Worm (Caenorhabditis elegans): ENCODE measurements around the gene Y46E12A.2.
A peak's percentile ranks its signal among the peaks of the same experiment; 100 is the strongest.

Gene Y46E12A.2

DNA sequence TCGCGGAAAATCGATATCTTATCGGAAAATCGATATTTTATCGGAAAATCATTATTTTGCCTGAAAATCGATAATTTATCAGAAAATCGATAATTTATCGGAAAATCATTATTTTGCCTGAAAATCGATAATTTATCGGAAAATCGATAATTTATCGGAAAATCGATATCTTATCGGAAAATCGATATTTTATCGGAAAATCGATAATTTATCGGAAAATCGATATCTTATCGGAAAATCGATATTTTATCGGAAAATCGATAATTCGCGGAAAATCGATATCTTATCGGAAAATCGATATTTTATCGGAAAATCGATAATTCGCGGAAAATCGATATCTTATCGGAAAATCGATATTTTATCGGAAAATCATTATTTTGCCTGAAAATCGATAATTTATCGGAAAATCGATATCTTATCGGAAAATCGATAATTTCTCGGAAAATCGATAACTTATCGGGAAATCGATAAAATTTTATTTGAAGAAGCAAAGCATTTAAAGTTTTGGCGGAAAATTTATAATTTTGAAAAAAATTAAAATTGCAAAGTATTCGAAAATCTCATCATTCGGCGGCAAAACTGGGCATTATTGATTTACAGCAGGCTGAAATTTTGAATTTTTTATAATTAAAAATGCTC, 48.7 kb downstream of the Y46E12A.2 start:
- peak; percentile 59; the same call in 1 of the 2 replicates for TF ChIP-seq K11D2.4 (GFP tag; IDR thresholded peaks at IDR 0.05)

Data from whole organism, young adult.